Fruit fly (Drosophila melanogaster) whole organism, wandering third instar larva: ENCODE results near the gene CG13074.

ENCODE experiments used
- Abd-B ChIP-seq: fragments of >200 bp; optimal IDR thresholded peaks from 2 replicates; lab custom pipeline; 2017; ENCODE audit warnings: missing biosample characterization, missing genetic modification characterization
- CG32264 ChIP-seq: fragments of 200-800 bp; sonication (Bioruptor generic); optimal IDR thresholded peaks from 2 replicates; lab custom pipeline; 2016; ENCODE audit warnings: missing biosample characterization, missing genetic modification characterization
- CG9705 ChIP-seq: fragments of 200-800 bp; sonication (Bioruptor generic); optimal IDR thresholded peaks from 2 replicates; lab custom pipeline; 2018; ENCODE audit warnings: missing biosample characterization, mild to moderate bottlenecking, missing genetic modification characterization
- CrebA ChIP-seq: fragments of 200-800 bp; sonication (Bioruptor generic); optimal IDR thresholded peaks from 2 replicates; lab custom pipeline; 2016; ENCODE audit warnings: missing biosample characterization, mild to moderate bottlenecking, missing genetic modification characterization, borderline replicate concordance
- Dfd ChIP-seq: fragments of >200 bp; optimal IDR thresholded peaks from 2 replicates; lab custom pipeline; 2017; ENCODE audit warnings: missing biosample characterization, missing genetic modification characterization
- Dif ChIP-seq: fragments of 200-275, 200-300 bp; sonication (Bioruptor generic); optimal IDR thresholded peaks from 2 replicates; lab custom pipeline; 2018; ENCODE audit warnings: missing biosample characterization, missing genetic modification characterization; ENCODE audit not compliant: partially characterized antibody
- GATAd ChIP-seq: sonication (Bioruptor generic); optimal IDR thresholded peaks from 2 replicates; lab custom pipeline; 2016; ENCODE audit warnings: missing biosample characterization, missing genetic modification characterization
- HLH106 ChIP-seq: fragments of 200-800 bp; optimal IDR thresholded peaks from 3 replicates; lab custom pipeline; 2019; ENCODE audit warnings: missing biosample characterization, mild to moderate bottlenecking, missing genetic modification characterization, moderate library complexity
- Hnf4 ChIP-seq: fragments of 200-800 bp; sonication (Bioruptor generic); optimal IDR thresholded peaks from 2 replicates; lab custom pipeline; 2016; ENCODE audit warnings: missing biosample characterization, mild to moderate bottlenecking, missing genetic modification characterization
- Hr78 ChIP-seq: fragments of >200 bp; optimal IDR thresholded peaks from 2 replicates; lab custom pipeline; 2017; ENCODE audit warnings: missing biosample characterization, missing genetic modification characterization
- Hr83 ChIP-seq: fragments of 200-300 bp; sonication (Bioruptor generic); optimal IDR thresholded peaks from 2 replicates; lab custom pipeline; 2016; ENCODE audit warnings: missing biosample characterization, mild to moderate bottlenecking, missing genetic modification characterization, moderate library complexity; ENCODE audit not compliant: poor library complexity, severe bottlenecking
- Jra ChIP-seq: sonication (Bioruptor generic); optimal IDR thresholded peaks from 2 replicates; lab custom pipeline; 2016; ENCODE audit warnings: missing biosample characterization, missing genetic modification characterization
- Mio ChIP-seq: sonication (Bioruptor generic); optimal IDR thresholded peaks from 2 replicates; lab custom pipeline; 2016; ENCODE audit warnings: missing biosample characterization, missing genetic modification characterization
- Myc ChIP-seq: fragments of >200 bp; optimal IDR thresholded peaks from 2 replicates; lab custom pipeline; 2017
- N ChIP-seq: fragments of >200 bp; optimal IDR thresholded peaks from 2 replicates; lab custom pipeline; 2018; ENCODE audit warnings: missing biosample characterization, missing external identifiers, missing genetic modification characterization
- OdsH ChIP-seq: fragments of 200-800 bp; sonication (Bioruptor generic); optimal IDR thresholded peaks from 2 replicates; lab custom pipeline; 2016; ENCODE audit warnings: missing biosample characterization, mild to moderate bottlenecking, missing genetic modification characterization
- Rel ChIP-seq, 2 experiments: fragments of 200-800 bp; sonication (Bioruptor generic) in 1 of 2; optimal IDR thresholded peaks; 2 replicates in 1 of 2; 3 replicates in 1 of 2; lab custom pipeline; 2016 to 2019; ENCODE audit warnings: mild to moderate bottlenecking in 2 of 2, missing biosample characterization in 2 of 2, missing genetic modification characterization in 2 of 2, moderate library complexity in 1 of 2
- Sp1 ChIP-seq: fragments of 200-800 bp; sonication (Bioruptor generic); optimal IDR thresholded peaks from 3 replicates; lab custom pipeline; 2019; ENCODE audit warnings: missing biosample characterization, mild to moderate bottlenecking, missing genetic modification characterization, moderate library complexity
- Vsx2 ChIP-seq: fragments of 200-300, 225-300 bp; sonication (Bioruptor generic); optimal IDR thresholded peaks from 2 replicates; lab custom pipeline; 2018; ENCODE audit warnings: missing biosample characterization, missing genetic modification characterization; ENCODE audit not compliant: partially characterized antibody
- br ChIP-seq: fragments of 200-800 bp; sonication (Bioruptor generic); optimal IDR thresholded peaks from 2 replicates; lab custom pipeline; 2016; ENCODE audit warnings: missing biosample characterization, missing genetic modification characterization
- brk ChIP-seq: fragments of 200-800 bp; sonication (Bioruptor generic); optimal IDR thresholded peaks from 2 replicates; lab custom pipeline; 2016; ENCODE audit warnings: missing biosample characterization, mild to moderate bottlenecking, missing genetic modification characterization
- dl ChIP-seq, 2 experiments: fragments of 175-275, 200-275 bp in 1 of 2; fragments of 200-275 bp in 1 of 2; sonication (Bioruptor generic); optimal IDR thresholded peaks; lab custom pipeline; 2018; ENCODE audit warnings: mild to moderate bottlenecking in 2 of 2, missing biosample characterization in 2 of 2, missing genetic modification characterization in 2 of 2, moderate library complexity in 2 of 2; ENCODE audit not compliant: partially characterized antibody in 2 of 2, insufficient read depth in 1 of 2
- dmrt93B ChIP-seq: fragments of 200-800 bp; sonication (Bioruptor generic); optimal IDR thresholded peaks from 2 replicates; lab custom pipeline; 2018; ENCODE audit warnings: missing biosample characterization, mild to moderate bottlenecking, missing genetic modification characterization
- dsf ChIP-seq: sonication (Bioruptor generic); optimal IDR thresholded peaks from 2 replicates; lab custom pipeline; 2016; ENCODE audit warnings: missing biosample characterization, missing genetic modification characterization, borderline replicate concordance
- ey ChIP-seq: fragments of 200-800 bp; sonication (Bioruptor generic); optimal IDR thresholded peaks from 2 replicates; lab custom pipeline; 2016; ENCODE audit warnings: missing biosample characterization, missing genetic modification characterization
- foxo ChIP-seq, 2 experiments: fragments of 200-800 bp; sonication (Bioruptor generic); optimal IDR thresholded peaks; 2 replicates in 1 of 2; 3 replicates in 1 of 2; lab custom pipeline; 2016 to 2017; ENCODE audit warnings: missing biosample characterization in 2 of 2, missing genetic modification characterization in 2 of 2
- fru ChIP-seq: fragments of 200-800 bp; sonication (Bioruptor generic); optimal IDR thresholded peaks from 3 replicates; lab custom pipeline; 2016; ENCODE audit warnings: missing biosample characterization, mild to moderate bottlenecking, missing genetic modification characterization
- h ChIP-seq: fragments of 200-800 bp; sonication (Bioruptor generic); optimal IDR thresholded peaks from 3 replicates; lab custom pipeline; 2016; ENCODE audit warnings: missing biosample characterization, mild to moderate bottlenecking, missing genetic modification characterization
- jim ChIP-seq: fragments of 175-275, 200-325 bp; sonication (Bioruptor generic); optimal IDR thresholded peaks from 2 replicates; lab custom pipeline; 2016; ENCODE audit warnings: missing biosample characterization, mild to moderate bottlenecking, missing genetic modification characterization
- lola ChIP-seq: fragments of >200 bp; optimal IDR thresholded peaks from 2 replicates; lab custom pipeline; 2017; ENCODE audit warnings: missing biosample characterization, missing genetic modification characterization
- pan ChIP-seq: fragments of >200 bp; optimal IDR thresholded peaks from 2 replicates; lab custom pipeline; 2017
- psq ChIP-seq: fragments of 200-800 bp; sonication (Bioruptor generic); optimal IDR thresholded peaks from 3 replicates; lab custom pipeline; 2017; ENCODE audit warnings: missing biosample characterization, mild to moderate bottlenecking, missing genetic modification characterization, moderate library complexity
- rgr ChIP-seq: fragments of 200-800 bp; sonication (Bioruptor generic); optimal IDR thresholded peaks from 3 replicates; lab custom pipeline; 2016; ENCODE audit warnings: missing biosample characterization, mild to moderate bottlenecking, missing genetic modification characterization
- sage ChIP-seq: fragments of 200-800 bp; sonication (Bioruptor generic); optimal IDR thresholded peaks from 2 replicates; lab custom pipeline; 2016; ENCODE audit warnings: missing biosample characterization, mild to moderate bottlenecking, missing genetic modification characterization
- sv ChIP-seq: fragments of 200-800 bp; sonication (Bioruptor generic); optimal IDR thresholded peaks from 3 replicates; lab custom pipeline; 2016; ENCODE audit warnings: missing biosample characterization, missing genetic modification characterization
- tai ChIP-seq: sonication (Bioruptor generic); optimal IDR thresholded peaks from 2 replicates; lab custom pipeline; 2016; ENCODE audit warnings: missing biosample characterization, missing genetic modification characterization
- usp ChIP-seq: fragments of >200 bp; optimal IDR thresholded peaks from 2 replicates; lab custom pipeline; 2017; ENCODE audit warnings: missing biosample characterization, missing genetic modification characterization
- woc ChIP-seq: sonication (Bioruptor generic); optimal IDR thresholded peaks from 2 replicates; lab custom pipeline; 2016; ENCODE audit warnings: missing biosample characterization, mild to moderate bottlenecking, missing genetic modification characterization

Gene CG13074

dm6 chr3L:16128481-16128972, 31.2 kb upstream of the CG13074 start, which contains the start of gene Pgm1:
Gene Pgm1, minus strand, starts transcription at chr3L:16128531.
- TF ChIP-seq h (GFP tag; lab: Kevin White, UChicago) (peak; percentile 94), Jra (GFP tag; lab: Kevin White, UChicago) (peak; percentile 82), Sp1 (GFP tag; lab: Kevin White, UChicago) (peak; percentile 90), dsf (GFP tag; lab: Kevin White, UChicago) (no peak), Hnf4 (GFP tag; lab: Kevin White, UChicago) (peak; percentile 84), Hr83 (GFP tag; lab: Kevin White, UChicago) (peak; percentile 38), tai (no peak), Myc (peak; percentile 85), ey (GFP tag; lab: Kevin White, UChicago) (peak; percentile 93), OdsH (GFP tag; lab: Kevin White, UChicago) (peak; percentile 93), sv (GFP tag; lab: Kevin White, UChicago) (peak; percentile 79), CG9705 (GFP tag; lab: Kevin White, UChicago) (peak; percentile 76), woc (GFP tag; lab: Kevin White, UChicago) (peak; percentile 96), foxo (GFP tag; optimal IDR thresholded peaks at IDR 0.05; lab: Kevin White, UChicago) (peak; percentile 55 to 94), jim (GFP tag; lab: Kevin White, UChicago) (no peak), GATAd (no peak), sage (GFP tag; lab: Kevin White, UChicago) (no peak), Dfd (GFP tag; lab: Kevin White, UChicago) (no peak), fru (GFP tag; lab: Kevin White, UChicago) (peak; percentile 92), Dif (GFP tag; lab: Kevin White, UChicago) (no peak), Rel (GFP tag; optimal IDR thresholded peaks at IDR 0.05; lab: Kevin White, UChicago) (peak; percentile 50), Rel (tag; optimal IDR thresholded peaks at IDR 0.05; lab: Kevin White, UChicago) (peak; percentile 77), dmrt93B (GFP tag; lab: Kevin White, UChicago) (no peak), usp (GFP tag; lab: Kevin White, UChicago) (no peak), HLH106 (peak; percentile 88), Vsx2 (GFP tag; lab: Kevin White, UChicago) (no peak), brk (no peak), br (GFP tag; lab: Kevin White, UChicago) (peak; percentile 94), pan (lab: Kevin White, UChicago) (no peak), rgr (GFP tag; lab: Kevin White, UChicago) (peak; percentile 94), psq (GFP tag; lab: Kevin White, UChicago) (peak; percentile 79), CrebA (GFP tag; lab: Kevin White, UChicago) (no peak), lola (GFP tag; lab: Kevin White, UChicago) (no peak), CG32264 (GFP tag; lab: Kevin White, UChicago) (peak; percentile 84), Mio (peak; percentile 43), Hr78 (no peak), dl (GFP tag; optimal IDR thresholded peaks at IDR 0.05; lab: Kevin White, UChicago; ENCODE audit: insufficient read depth in 1 of 2, partially characterized antibody in 2 of 2) (no peak), Abd-B (GFP tag; lab: Kevin White, UChicago) (no peak), N (no peak)

- TF ChIP-seq CG32264 (GFP tag; lab: Kevin White, UChicago) (no peak), foxo (GFP tag; optimal IDR thresholded peaks at IDR 0.05; lab: Kevin White, UChicago) (no peak), Hnf4 (GFP tag; lab: Kevin White, UChicago) (no peak), Hr78 (no peak), usp (GFP tag; lab: Kevin White, UChicago) (no peak)
Measured at dm6 chr3L:16121791-16122190, 24.5 kb upstream of the CG13074 start, which contains the start of gene Strump. Gene Strump, plus strand, starts transcription at chr3L:16122002.
